Fruit fly (Drosophila melanogaster) whole organism, pupa: ENCODE data around the gene CG9372.

Experiments used
- CG13204 ChIP-seq: fragments of 200-800 bp; sonication (Bioruptor generic); optimal IDR thresholded peaks from 2 replicates; lab custom pipeline; 2018; ENCODE audit warnings: missing biosample characterization, mild to moderate bottlenecking, missing genetic modification characterization, moderate library complexity
- CG14655 ChIP-seq: fragments of 200-800 bp; sonication (Bioruptor generic); optimal IDR thresholded peaks from 3 replicates; lab custom pipeline; 2017; ENCODE audit warnings: mild to moderate bottlenecking, missing biosample characterization, missing genetic modification reagents, missing genetic modification characterization
- CG32121 ChIP-seq: fragments of 200-800 bp; sonication (Bioruptor generic); IDR thresholded peaks from 2 replicates; pipeline ENCODE4 v1.3.6; 2022; ENCODE audit warnings: missing biosample characterization, missing genetic modification characterization
- CG34367 ChIP-seq: fragments of 200-800 bp; sonication (Bioruptor generic); optimal IDR thresholded peaks from 2 replicates; lab custom pipeline; 2018; ENCODE audit warnings: missing biosample characterization, mild to moderate bottlenecking, missing genetic modification characterization
- CG8159 ChIP-seq: fragments of 200-800 bp; sonication (Bioruptor generic); optimal IDR thresholded peaks from 3 replicates; lab custom pipeline; 2018; ENCODE audit warnings: missing biosample characterization, mild to moderate bottlenecking, missing genetic modification characterization, moderate library complexity
- CG8301 ChIP-seq: fragments of 200-800 bp; sonication (Bioruptor generic); optimal IDR thresholded peaks from 2 replicates; lab custom pipeline; 2018; ENCODE audit warnings: missing biosample characterization, mild to moderate bottlenecking, missing genetic modification characterization
- EcR ChIP-seq: fragments of 200-800 bp; sonication (Bioruptor generic); optimal IDR thresholded peaks from 3 replicates; lab custom pipeline; 2019; ENCODE audit warnings: missing biosample characterization, missing genetic modification characterization, mild to moderate bottlenecking, moderate library complexity, missing genetic modification reagents
- Pif1B ChIP-seq: fragments of 200-800 bp; sonication (Bioruptor generic); optimal IDR thresholded peaks from 3 replicates; lab custom pipeline; 2016; ENCODE audit warnings: missing biosample characterization, missing genetic modification characterization
- gl ChIP-seq: fragments of 200-800 bp; sonication (Bioruptor generic); optimal IDR thresholded peaks from 2 replicates; lab custom pipeline; 2018; ENCODE audit warnings: missing biosample characterization, mild to moderate bottlenecking, missing genetic modification characterization
- rn ChIP-seq: fragments of 200-800 bp; sonication (Bioruptor generic); IDR thresholded peaks from 2 replicates; pipeline ENCODE4 v1.3.6; 2022; ENCODE audit warnings: missing biosample characterization, missing genetic modification characterization

DNA sequence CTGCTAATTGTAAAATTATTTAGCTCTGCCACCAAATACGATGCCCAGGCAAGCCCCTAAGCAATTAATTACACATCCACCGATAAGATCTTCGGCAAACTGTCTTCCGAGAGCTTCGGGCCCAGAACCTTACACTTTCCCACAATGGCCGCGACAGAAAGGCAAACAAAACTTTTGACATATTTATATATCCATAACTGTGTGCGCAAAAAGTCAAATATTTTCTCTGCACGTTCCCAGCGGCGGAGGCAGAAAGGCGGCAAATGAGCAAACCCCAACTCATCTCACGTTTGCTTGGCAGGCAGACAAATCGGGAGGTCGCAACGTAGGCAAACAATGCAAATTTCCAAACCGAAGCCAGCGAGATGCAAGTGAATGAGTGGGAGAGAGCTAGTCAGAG lies 46.8 kb upstream of the CG9372 start:
- no peak for TF ChIP-seq CG13204 (GFP tag; lab: Kevin White, UChicago)
- no peak for TF ChIP-seq CG34367 (tag; lab: Kevin White, UChicago)
- TF ChIP-seq gl (tag; lab: Kevin White, UChicago): no peak
- no peak for TF ChIP-seq CG32121
- no peak for TF ChIP-seq Pif1B (GFP tag; lab: Kevin White, UChicago)
- TF ChIP-seq CG8301 (tag; lab: Kevin White, UChicago): no peak
- no peak for TF ChIP-seq EcR
- TF ChIP-seq rn (GFP tag; lab: Robert Waterston, UW): no peak
- no peak for TF ChIP-seq CG14655 (GFP tag; lab: Kevin White, UChicago)
- no peak for TF ChIP-seq CG8159 (tag; lab: Kevin White, UChicago)
